Fruit fly (Drosophila melanogaster) whole organism: Measurements from ENCODE around the gene Agpat2.

ENCODE experiments used
- CG8478 ChIP-seq: fragments of >200 bp; optimal IDR thresholded peaks from 2 replicates; lab custom pipeline; 2018; ENCODE audit warnings: inconsistent platforms
- Dll ChIP-seq: fragments of >200 bp; optimal IDR thresholded peaks from 2 replicates; lab custom pipeline; 2017
- EcR ChIP-seq, 2 experiments: fragments of >200 bp; optimal IDR thresholded peaks; 2 replicates each; lab custom pipeline; 2017; ENCODE audit warnings: missing biosample characterization in 2 of 2, missing genetic modification characterization in 2 of 2, missing genetic modification reagents in 2 of 2
- psq ChIP-seq: fragments of >200 bp; optimal IDR thresholded peaks from 2 replicates; lab custom pipeline; 2017
- usp ChIP-seq: fragments of >200 bp; optimal IDR thresholded peaks from 2 replicates; lab custom pipeline; 2017; ENCODE audit warnings: missing biosample characterization, missing genetic modification characterization, mixed read lengths

DNA sequence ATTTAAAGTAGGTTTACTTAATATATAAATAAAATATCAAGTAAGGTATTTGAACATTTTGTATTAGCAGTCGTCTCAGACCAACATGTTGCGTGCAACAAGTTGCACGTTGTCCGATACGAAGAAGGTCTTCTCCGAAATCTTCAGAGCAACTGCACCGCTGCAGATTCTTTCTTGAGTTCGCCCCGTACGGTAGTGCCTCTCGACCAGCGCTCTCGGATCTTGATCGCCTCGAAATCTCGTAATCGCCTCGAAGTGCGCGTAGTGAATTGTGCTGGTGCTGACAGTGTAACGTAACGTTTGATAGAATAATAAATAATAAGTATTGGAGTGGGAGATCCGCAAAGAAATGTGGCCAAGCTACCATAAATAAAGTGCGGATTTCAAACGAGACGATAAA, 2.8 kb upstream of the Agpat2 start, which contains the start of gene dachs:
- TF ChIP-seq EcR (GFP tag; optimal IDR thresholded peaks at IDR 0.05; lab: Kevin White, UChicago) = no peak
- no peak for TF ChIP-seq usp (GFP tag; lab: Kevin White, UChicago)
- TF ChIP-seq CG8478 = no peak
- TF ChIP-seq psq (lab: Kevin White, UChicago) = no peak
- no peak for TF ChIP-seq Dll (lab: Kevin White, UChicago)
